Worm (Caenorhabditis elegans) whole organism, L4/young adult: Measurements from ENCODE around the gene hpo-18.

Source experiments
- W03F9.2 ChIP-seq: fragments of 150-350 bp; optimal IDR thresholded peaks from 2 replicates; lab custom pipeline; 2014; ENCODE audit warnings: missing biosample characterization, missing genetic modification characterization
- dao-5 ChIP-seq: sonication (generic microtip); optimal IDR thresholded peaks from 2 replicates; lab custom pipeline; 2016; ENCODE audit warnings: missing genotype, missing genetic modification characterization, moderate library complexity, missing compliant biosample characterization
- him-1 ChIP-seq: sonication (generic microtip); optimal IDR thresholded peaks from 2 replicates; lab custom pipeline; 2016; ENCODE audit warnings: missing genotype, missing genetic modification reagents, missing genetic modification characterization, missing compliant biosample characterization

The hpo-18 gene

ce11 chrV:4346325-4346724 is at the start of gene hpo-18:
TSS of gene hpo-18 (minus strand) at chrV:4346425.
- no peak for TF ChIP-seq him-1 (tag; lab: Kevin White, UChicago)
- no peak for TF ChIP-seq W03F9.2
- no peak for TF ChIP-seq dao-5 (tag; lab: Kevin White, UChicago)

DNA sequence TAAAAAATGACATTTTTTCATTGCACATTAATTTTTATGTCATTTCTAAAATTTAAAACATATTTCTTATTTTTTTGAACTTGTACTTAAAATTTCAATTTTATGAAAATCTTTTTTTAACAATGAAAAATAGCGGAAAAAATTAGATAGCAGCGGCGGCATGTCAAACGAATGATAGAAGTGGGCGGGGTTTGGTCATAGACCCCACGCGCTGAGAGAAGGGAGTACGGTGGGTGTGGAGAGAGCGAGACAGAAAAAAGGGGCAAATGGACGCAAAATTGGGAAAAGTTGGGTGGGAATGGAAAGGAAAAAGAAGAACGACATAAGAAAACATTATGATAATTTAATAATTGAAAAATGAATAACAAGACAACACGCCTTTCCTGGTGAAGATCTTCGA is 41.7 kb upstream of the hpo-18 start:
- no peak for TF ChIP-seq W03F9.2
- TF ChIP-seq him-1 (tag; lab: Kevin White, UChicago): no peak
- TF ChIP-seq dao-5 (tag; lab: Kevin White, UChicago): no peak

DNA sequence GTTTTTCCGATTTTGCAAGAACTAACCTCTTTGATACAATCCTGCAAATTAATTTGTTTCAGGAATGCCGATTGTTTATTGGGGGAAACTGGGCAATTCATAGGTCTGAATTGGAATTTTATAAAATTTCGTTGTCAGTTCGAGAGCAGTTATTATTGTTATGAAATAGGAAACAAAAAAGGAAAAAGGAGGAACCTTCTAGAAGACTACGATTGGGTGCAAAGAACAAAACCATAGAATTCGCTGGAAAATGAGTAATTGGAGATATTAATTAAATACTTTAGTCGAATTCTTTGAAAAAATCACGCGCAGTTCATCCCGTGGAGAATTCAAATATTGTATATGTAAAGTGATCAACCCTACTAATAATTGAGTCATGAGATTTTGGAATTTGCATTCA is 41.2 kb upstream of the hpo-18 start, which contains the start of gene F13A2.9:
Gene F13A2.9 (minus strand): TSS at position 101 of the 400 bp plus-strand sequence.
- TF ChIP-seq W03F9.2 (no peak), him-1 (tag; lab: Kevin White, UChicago) (no peak), dao-5 (tag; lab: Kevin White, UChicago) (no peak)

- TF ChIP-seq him-1 (tag; lab: Kevin White, UChicago) (no peak), dao-5 (tag; lab: Kevin White, UChicago) (no peak), W03F9.2 (no peak)
These were observed 39.9 kb upstream of the hpo-18 start, which contains the start of gene F13A2.10 for ce11 chrV:4386173-4386572. TSS of gene F13A2.10 (minus strand) at chrV:4386273.

DNA sequence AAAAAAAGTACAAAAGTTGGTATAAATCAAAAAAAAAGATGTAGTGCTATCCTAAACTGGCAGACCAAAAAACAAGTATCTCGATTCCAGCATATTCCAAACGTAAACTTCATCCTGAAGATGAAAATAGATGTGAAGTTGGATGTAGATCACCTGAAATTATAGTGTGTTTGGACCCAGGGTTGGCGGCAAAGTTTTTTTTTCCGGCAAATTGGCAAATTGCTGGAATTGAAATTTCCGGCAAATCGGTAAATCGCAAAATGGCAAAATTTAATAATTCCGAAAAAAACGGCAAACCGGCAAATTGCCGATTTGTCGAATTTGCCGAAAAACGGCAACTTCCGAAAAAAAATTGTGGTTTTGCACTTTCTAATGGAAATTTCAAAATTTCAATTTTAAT is 38.3 kb upstream of the hpo-18 start, which contains the start of gene F13A2.2:
Gene F13A2.2 (minus strand): TSS at position 101 of the 400 bp plus-strand sequence.
- TF ChIP-seq W03F9.2: no peak
- no peak for TF ChIP-seq him-1 (tag; lab: Kevin White, UChicago)
- TF ChIP-seq dao-5 (tag; lab: Kevin White, UChicago): no peak

- TF ChIP-seq him-1 (tag; lab: Kevin White, UChicago) (no peak), W03F9.2 (no peak), dao-5 (tag; lab: Kevin White, UChicago) (no peak)
These were observed 36.1 kb upstream of the hpo-18 start, which contains the start of gene F13A2.1 for ce11 chrV:4382298-4382697. TSS of gene F13A2.1 (minus strand) at chrV:4382398.

ce11 chrV:4377622-4378021 is 31.4 kb upstream of the hpo-18 start, which contains the start of gene F32D1.8:
TSS of gene F32D1.8 (minus strand) at chrV:4377722.
- TF ChIP-seq W03F9.2: no peak
- no peak for TF ChIP-seq dao-5 (tag; lab: Kevin White, UChicago)
- no peak for TF ChIP-seq him-1 (tag; lab: Kevin White, UChicago)

DNA sequence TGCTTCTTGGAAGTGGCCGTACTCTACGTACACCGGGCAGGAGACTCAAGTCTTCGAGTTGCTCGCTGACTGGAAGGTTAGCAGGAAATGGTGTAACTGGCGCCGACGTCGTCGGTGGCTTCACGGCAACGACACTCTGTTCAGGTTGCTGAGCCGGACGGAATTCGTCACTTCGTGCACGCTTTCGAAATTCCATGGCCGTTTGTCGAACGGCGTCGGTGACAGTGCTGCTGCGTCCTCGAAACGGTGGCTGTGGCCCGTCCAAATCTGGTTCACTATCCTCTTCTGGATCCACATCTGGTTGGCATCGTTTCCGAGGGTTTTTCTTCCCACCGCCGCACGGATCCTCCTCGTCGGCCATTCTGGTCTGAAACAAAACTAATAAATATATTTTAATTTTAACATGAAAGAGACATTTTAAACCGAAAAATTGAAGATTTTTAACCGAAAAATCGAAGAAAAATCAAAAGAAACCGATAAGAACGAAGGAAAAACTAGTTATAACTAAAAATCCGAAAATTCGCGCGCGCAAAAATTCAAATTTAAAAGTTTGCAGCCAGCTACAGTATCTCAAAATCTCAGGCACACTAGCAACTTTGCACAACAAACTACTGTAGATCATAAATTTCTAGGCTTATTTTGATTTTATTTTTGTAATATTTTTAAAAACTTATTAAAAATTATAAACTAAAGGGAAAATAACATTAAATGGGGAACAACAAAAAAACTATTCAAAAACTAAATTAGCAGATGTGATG is 29.8 kb upstream of the hpo-18 start, which contains the start of gene F32D1.7:
Gene F32D1.7 (minus strand): TSS at position 367 of the 758 bp plus-strand sequence.
- TF ChIP-seq him-1 (tag; lab: Kevin White, UChicago): no peak
- TF ChIP-seq W03F9.2: peak; percentile 11
- TF ChIP-seq dao-5 (tag; lab: Kevin White, UChicago): no peak

ce11 chrV:4374625-4375024 is 28.4 kb upstream of the hpo-18 start, which contains the start of gene neg-1:
TSS of gene neg-1 (minus strand) at chrV:4374874.
- TF ChIP-seq W03F9.2 (no peak), dao-5 (tag; lab: Kevin White, UChicago) (no peak), him-1 (tag; lab: Kevin White, UChicago) (no peak)

- TF ChIP-seq W03F9.2: no peak
These were observed 27.4 kb upstream of the hpo-18 start for ce11 chrV:4373656-4374055.

ce11 chrV:4372986-4373385 is 26.8 kb upstream of the hpo-18 start:
- no peak for TF ChIP-seq dao-5 (tag; lab: Kevin White, UChicago)
- no peak for TF ChIP-seq W03F9.2
- no peak for TF ChIP-seq him-1 (tag; lab: Kevin White, UChicago)

- TF ChIP-seq W03F9.2 (peak; percentile 6), dao-5 (tag; lab: Kevin White, UChicago) (no peak)
These were observed 25.2 kb upstream of the hpo-18 start, which contains the start of the genes gmpr-1 and fipp-1 for ce11 chrV:4371309-4371933. TSS of gene gmpr-1 (minus strand) at chrV:4371383. TSS of gene fipp-1 (plus strand) at chrV:4371807.

- TF ChIP-seq him-1 (tag; lab: Kevin White, UChicago) (no peak), W03F9.2 (no peak), dao-5 (tag; lab: Kevin White, UChicago) (no peak)
These were observed 24.3 kb upstream of the hpo-18 start for ce11 chrV:4370515-4370914.

DNA sequence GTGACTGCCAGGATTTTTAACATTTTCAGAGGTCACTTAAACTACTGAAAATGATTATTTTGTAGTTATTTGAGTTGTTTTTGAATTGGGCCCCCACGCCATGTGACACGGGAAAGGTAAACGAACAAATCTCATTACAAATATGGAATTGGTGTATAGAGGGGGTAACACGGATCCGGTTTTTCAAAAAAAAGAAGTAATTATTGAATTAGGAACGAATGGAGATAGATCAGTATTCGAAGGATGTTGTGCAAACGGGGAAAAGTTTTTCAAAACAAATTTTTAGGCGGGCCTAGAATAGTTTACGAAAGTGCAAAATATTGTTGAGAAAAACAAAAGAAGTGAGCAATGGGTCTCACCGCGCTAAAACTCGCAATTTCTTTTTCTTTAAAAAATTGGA is 20.2 kb upstream of the hpo-18 start, which contains the start of gene F32D1.11:
Gene F32D1.11 (minus strand): TSS at position 101 of the 400 bp plus-strand sequence.
- no peak for TF ChIP-seq W03F9.2
- no peak for TF ChIP-seq him-1 (tag; lab: Kevin White, UChicago)
- no peak for TF ChIP-seq dao-5 (tag; lab: Kevin White, UChicago)
